Worm (Caenorhabditis elegans) whole organism, L2 larva: ENCODE measurements around the gene C44B7.7.

Source experiments
- R02D3.7 ChIP-seq: fragments of 150-350 bp; optimal IDR thresholded peaks from 2 replicates; lab custom pipeline; 2014; ENCODE audit warnings: missing biosample characterization, missing genetic modification characterization
- aly-2 ChIP-seq: fragments of 150-350 bp; optimal IDR thresholded peaks from 2 replicates; lab custom pipeline; 2014; ENCODE audit warnings: missing biosample characterization, missing genetic modification characterization
- ama-1 ChIP-seq: fragments of 150-350 bp; optimal IDR thresholded peaks from 2 replicates; lab custom pipeline; 2018; ENCODE audit warnings: inconsistent platforms
- lin-11 ChIP-seq: fragments of 150-350 bp; sonication (generic microtip); optimal IDR thresholded peaks from 2 replicates; lab custom pipeline; 2014; ENCODE audit warnings: missing biosample characterization, missing genetic modification characterization, inconsistent platforms, mixed read lengths
- nhr-11 ChIP-seq: fragments of 150-350 bp; optimal IDR thresholded peaks from 2 replicates; lab custom pipeline; 2014; ENCODE audit warnings: missing biosample characterization, missing genetic modification characterization
- nhr-6 ChIP-seq: fragments of 150-350 bp; optimal IDR thresholded peaks from 2 replicates; lab custom pipeline; 2014; ENCODE audit warnings: missing biosample characterization, missing genetic modification characterization
- unc-39 ChIP-seq: fragments of 150-350 bp; optimal IDR thresholded peaks from 2 replicates; lab custom pipeline; 2014; ENCODE audit warnings: missing biosample characterization, missing genetic modification characterization

DNA sequence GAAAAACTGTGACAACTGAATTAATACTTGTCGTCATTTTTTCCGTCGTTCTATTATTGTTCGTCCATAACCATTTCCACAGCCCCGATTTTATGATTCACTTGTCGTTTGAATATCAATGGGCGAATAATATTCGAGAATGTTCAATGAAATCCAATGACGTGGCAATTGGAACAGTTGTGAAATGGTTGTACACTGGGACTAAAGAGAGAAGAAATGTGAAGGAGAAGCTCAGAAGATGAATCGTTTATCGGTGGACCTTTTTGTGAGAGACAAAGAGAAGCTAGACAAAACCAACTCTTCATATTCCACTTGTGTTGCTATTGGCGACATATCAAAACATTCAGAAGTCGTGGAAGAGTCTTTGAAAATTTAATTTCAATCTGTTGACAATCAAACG lies 9.2 kb downstream of the C44B7.7 start, which contains the start of gene clhm-1:
- no peak for TF ChIP-seq ama-1 (lab: Kevin White, UChicago)
- TF ChIP-seq unc-39 (tag; lab: Kevin White, UChicago), result no peak
- TF ChIP-seq lin-11 (tag; lab: Kevin White, UChicago), result no peak
- TF ChIP-seq nhr-11, result no peak
- TF ChIP-seq aly-2 (tag; lab: Kevin White, UChicago), result no peak
- TF ChIP-seq R02D3.7 (tag; lab: Kevin White, UChicago), result no peak
- TF ChIP-seq nhr-6 (tag; lab: Kevin White, UChicago), result no peak
